Fruit fly (Drosophila melanogaster) whole organism, embryonic: ENCODE results near the gene CG7362.
A peak's percentile ranks its signal among the peaks of the same experiment; 100 is the strongest.

Experiments used
- B-H1 ChIP-seq: fragments of 200-800 bp; sonication (Bioruptor generic); IDR thresholded peaks from 3 replicates; pipeline ENCODE4 v1.3.6; 2022; ENCODE audit warnings: missing biosample characterization, missing genetic modification characterization
- CG10209 ChIP-seq: fragments of 200-800 bp; sonication (Bioruptor generic); optimal IDR thresholded peaks from 3 replicates; lab custom pipeline; 2017; ENCODE audit warnings: missing biosample characterization, mild to moderate bottlenecking, missing genetic modification characterization, missing genetic modification reagents
- CG10274 ChIP-seq: fragments of 200-800 bp; sonication (Bioruptor generic); optimal IDR thresholded peaks from 3 replicates; lab custom pipeline; 2017; ENCODE audit warnings: missing biosample characterization, mild to moderate bottlenecking, missing genetic modification characterization
- CG10366 ChIP-seq: fragments of 200-800 bp; sonication (Bioruptor generic); IDR thresholded peaks from 2 replicates; pipeline ENCODE4 v1.3.6; 2022; ENCODE audit warnings: missing biosample characterization, missing genetic modification characterization
- CG11085 ChIP-seq: fragments of 200-800 bp; sonication (Bioruptor generic); IDR thresholded peaks from 2 replicates; pipeline ENCODE4 v1.3.6; 2022; ENCODE audit warnings: missing biosample characterization, missing genetic modification characterization
- CG11247 ChIP-seq: fragments of 200-800 bp; sonication (Bioruptor generic); IDR thresholded peaks from 2 replicates; pipeline ENCODE4 v1.3.6; 2022; ENCODE audit warnings: missing biosample characterization, missing genetic modification characterization
- CG11504 ChIP-seq: fragments of 200-800 bp; sonication (Bioruptor generic); optimal IDR thresholded peaks from 3 replicates; lab custom pipeline; 2019; ENCODE audit warnings: missing biosample characterization, mild to moderate bottlenecking, missing genetic modification characterization, moderate library complexity
- CG11696 ChIP-seq: fragments of 200-800 bp; sonication (Bioruptor generic); IDR thresholded peaks from 2 replicates; pipeline ENCODE4 v1.3.6; 2022; ENCODE audit warnings: missing biosample characterization, missing genetic modification characterization
- CG12104 ChIP-seq: fragments of 200-800 bp; sonication (Bioruptor generic); optimal IDR thresholded peaks from 3 replicates; lab custom pipeline; 2016; ENCODE audit warnings: missing biosample characterization, missing genetic modification characterization
- CG12236 ChIP-seq: fragments of 200-800 bp; sonication (Bioruptor generic); optimal IDR thresholded peaks from 2 replicates; lab custom pipeline; 2016; ENCODE audit warnings: missing biosample characterization, missing genetic modification characterization
- CG14710 ChIP-seq: fragments of 200-800 bp; sonication (Bioruptor generic); optimal IDR thresholded peaks from 3 replicates; lab custom pipeline; 2019; ENCODE audit warnings: missing biosample characterization, mild to moderate bottlenecking, missing genetic modification characterization, moderate library complexity
- CG15011 ChIP-seq: fragments of 200-800 bp; sonication (Bioruptor generic); optimal IDR thresholded peaks from 3 replicates; lab custom pipeline; 2018; ENCODE audit warnings: missing biosample characterization, mild to moderate bottlenecking, missing genetic modification characterization
- CG15479 ChIP-seq: fragments of 200-800 bp; sonication (Bioruptor generic); optimal IDR thresholded peaks from 3 replicates; lab custom pipeline; 2019; ENCODE audit warnings: missing biosample characterization, mild to moderate bottlenecking, missing genetic modification characterization, moderate library complexity
- CG2678 ChIP-seq: fragments of 200-800 bp; sonication (Bioruptor generic); optimal IDR thresholded peaks from 3 replicates; lab custom pipeline; 2019; ENCODE audit warnings: missing biosample characterization, mild to moderate bottlenecking, missing genetic modification characterization, moderate library complexity
- CG31365 ChIP-seq: fragments of 200-800 bp; sonication (Bioruptor generic); optimal IDR thresholded peaks from 2 replicates; lab custom pipeline; 2018; ENCODE audit warnings: missing biosample characterization, mild to moderate bottlenecking, missing genetic modification characterization
- CG3847 ChIP-seq: fragments of 200-800 bp; sonication (Bioruptor generic); IDR thresholded peaks from 2 replicates; pipeline ENCODE4 v1.3.6; 2022; ENCODE audit warnings: missing biosample characterization, missing genetic modification characterization
- CG4730 ChIP-seq: fragments of 200-800 bp; sonication (Bioruptor generic); IDR thresholded peaks from 2 replicates; pipeline ENCODE4 v1.3.6; 2022; ENCODE audit warnings: missing biosample characterization, missing genetic modification characterization
- CG7556 ChIP-seq: fragments of 200-800 bp; sonication (Bioruptor generic); optimal IDR thresholded peaks from 2 replicates; lab custom pipeline; 2017; ENCODE audit warnings: missing biosample characterization, mild to moderate bottlenecking, missing genetic modification characterization
- CG7928 ChIP-seq: fragments of 200-800 bp; sonication (Bioruptor generic); optimal IDR thresholded peaks from 2 replicates; lab custom pipeline; 2017; ENCODE audit warnings: missing biosample characterization, mild to moderate bottlenecking, missing genetic modification characterization
- CG7963 ChIP-seq: fragments of 200-800 bp; sonication (Bioruptor generic); IDR thresholded peaks from 3 replicates; pipeline ENCODE4 v1.3.6; 2022; ENCODE audit warnings: missing biosample characterization, missing genetic modification characterization; ENCODE audit not compliant: partially characterized antibody
- CG8290 ChIP-seq, 3 experiments: fragments of 200-800 bp; sonication (Bioruptor generic); optimal IDR thresholded peaks; 2 replicates each; lab custom pipeline; 2016 to 2019; ENCODE audit warnings: missing biosample characterization in 3 of 3, missing genetic modification characterization in 3 of 3, mild to moderate bottlenecking in 2 of 3, moderate library complexity in 1 of 3
- CoRest ChIP-seq: fragments of 200-800 bp; sonication (Bioruptor generic); optimal IDR thresholded peaks from 3 replicates; lab custom pipeline; 2018; ENCODE audit warnings: missing biosample characterization, mild to moderate bottlenecking, missing genetic modification characterization, moderate library complexity
- Dp ChIP-seq: fragments of 200-800 bp; sonication (Bioruptor generic); optimal IDR thresholded peaks from 2 replicates; lab custom pipeline; 2018; ENCODE audit warnings: missing biosample characterization, mild to moderate bottlenecking, missing genetic modification characterization, moderate library complexity
- Hand ChIP-seq: fragments of 200-800 bp; sonication (Bioruptor generic); optimal IDR thresholded peaks from 2 replicates; lab custom pipeline; 2017; ENCODE audit warnings: mild to moderate bottlenecking, missing biosample characterization, missing genetic modification reagents, missing genetic modification characterization
- HmgD ChIP-seq: fragments of 200-800 bp; sonication (Bioruptor generic); optimal IDR thresholded peaks from 3 replicates; lab custom pipeline; 2016; ENCODE audit warnings: missing biosample characterization, missing genetic modification characterization
- Med ChIP-seq: fragments of 200-800 bp; sonication (Bioruptor generic); peaks from one replicate; lab custom pipeline; 2016; ENCODE audit warnings: missing biosample characterization, missing genetic modification characterization, mild to moderate bottlenecking, inconsistent platforms, moderate library complexity
- Mrtf ChIP-seq: fragments of 200-800 bp; sonication (Bioruptor generic); IDR thresholded peaks from 3 replicates; pipeline ENCODE4 v1.3.6; 2022; ENCODE audit warnings: missing biosample characterization, missing genetic modification characterization
- NC2β ChIP-seq: fragments of 200-800 bp; sonication (Bioruptor generic); optimal IDR thresholded peaks from 2 replicates; lab custom pipeline; 2016; ENCODE audit warnings: missing biosample characterization, missing genetic modification characterization
- Ravus ChIP-seq: fragments of 200-800 bp; sonication (Bioruptor generic); IDR thresholded peaks from 2 replicates; pipeline ENCODE4 v1.3.6; 2022; ENCODE audit warnings: missing biosample characterization, missing genetic modification characterization
- ab ChIP-seq: fragments of 200-800 bp; sonication (Bioruptor generic); optimal IDR thresholded peaks from 2 replicates; lab custom pipeline; 2016; ENCODE audit warnings: missing biosample characterization, missing genetic modification characterization
- ash1 ChIP-seq: fragments of 200-800 bp; sonication (Bioruptor generic); optimal IDR thresholded peaks from 2 replicates; lab custom pipeline; 2018; ENCODE audit warnings: missing biosample characterization, mild to moderate bottlenecking, missing genetic modification characterization
- az2 ChIP-seq: fragments of 200-800 bp; sonication (Bioruptor generic); optimal IDR thresholded peaks from 3 replicates; lab custom pipeline; 2016; ENCODE audit warnings: missing biosample characterization, missing genetic modification characterization
- corto ChIP-seq: fragments of 200-800 bp; sonication (Bioruptor generic); optimal IDR thresholded peaks from 2 replicates; lab custom pipeline; 2016; ENCODE audit warnings: missing biosample characterization, mild to moderate bottlenecking, missing genetic modification characterization, moderate library complexity
- cwo ChIP-seq: fragments of 200-800 bp; sonication (Bioruptor generic); optimal IDR thresholded peaks from 3 replicates; lab custom pipeline; 2017; ENCODE audit warnings: missing biosample characterization, missing genetic modification characterization, mild to moderate bottlenecking, moderate library complexity, missing genetic modification reagents
- danr ChIP-seq: fragments of 200-800 bp; sonication (Bioruptor generic); IDR thresholded peaks from 2 replicates; pipeline ENCODE4 v1.3.6; 2022; ENCODE audit warnings: missing biosample characterization, missing genetic modification characterization
- emc ChIP-seq: fragments of 200-800 bp; sonication (Bioruptor generic); optimal IDR thresholded peaks from 2 replicates; lab custom pipeline; 2016; ENCODE audit warnings: missing biosample characterization, missing genetic modification characterization
- gsb ChIP-seq: fragments of 200-800 bp; sonication (Bioruptor generic); IDR thresholded peaks from 2 replicates; pipeline ENCODE4 v1.3.6; 2022; ENCODE audit warnings: missing biosample characterization, missing genetic modification characterization
- h ChIP-seq: fragments of >200 bp; optimal IDR thresholded peaks from 2 replicates; lab custom pipeline; 2017
- hkb ChIP-seq, 2 experiments: fragments of 200-800 bp in 1 of 2; fragments of >200 bp in 1 of 2; sonication (Bioruptor generic) in 1 of 2; IDR thresholded peaks in 1 of 2; optimal IDR thresholded peaks in 1 of 2; 2 replicates each; pipeline versions ENCODE4 v1.3.6 to Lab custom; 2017 to 2022; ENCODE audit warnings: missing biosample characterization in 1 of 2, missing genetic modification characterization in 1 of 2
- ind ChIP-seq: fragments of 200-800 bp; sonication (Bioruptor generic); optimal IDR thresholded peaks from 3 replicates; lab custom pipeline; 2016; ENCODE audit warnings: missing biosample characterization, missing genetic modification characterization
- lov ChIP-seq, 2 experiments: fragments of 200-800 bp in 1 of 2; fragments of >200 bp in 1 of 2; sonication (Bioruptor generic) in 1 of 2; IDR thresholded peaks in 1 of 2; optimal IDR thresholded peaks in 1 of 2; 2 replicates in 1 of 2; 3 replicates in 1 of 2; pipeline versions ENCODE4 v1.3.6 to Lab custom; 2017 to 2022; ENCODE audit warnings: missing biosample characterization in 1 of 2, missing genetic modification characterization in 1 of 2
- peb ChIP-seq: fragments of 200-800 bp; sonication (Bioruptor generic); IDR thresholded peaks from 2 replicates; pipeline ENCODE4 v1.3.6; 2022; ENCODE audit warnings: missing biosample characterization, missing genetic modification characterization
- psq ChIP-seq: fragments of 200-800 bp; sonication (Bioruptor generic); optimal IDR thresholded peaks from 2 replicates; lab custom pipeline; 2017; ENCODE audit warnings: missing biosample characterization, missing genetic modification characterization
- pum ChIP-seq: fragments of 200-800 bp; sonication (Bioruptor generic); optimal IDR thresholded peaks from 2 replicates; lab custom pipeline; 2016; ENCODE audit warnings: missing biosample characterization, missing genetic modification characterization
- sisA ChIP-seq: fragments of 200-800 bp; sonication (Bioruptor generic); IDR thresholded peaks from 2 replicates; pipeline ENCODE4 v1.3.6; 2022; ENCODE audit warnings: missing biosample characterization, missing genetic modification characterization
- sqz ChIP-seq: fragments of 200-800 bp; sonication (Bioruptor generic); optimal IDR thresholded peaks from 3 replicates; lab custom pipeline; 2018; ENCODE audit warnings: missing biosample characterization, mild to moderate bottlenecking, missing genetic modification characterization
- usp ChIP-seq: fragments of >200 bp; optimal IDR thresholded peaks from 2 replicates; lab custom pipeline; 2017; ENCODE audit warnings: missing biosample characterization, missing genetic modification characterization
- wdn ChIP-seq: fragments of 200-800 bp; sonication (Bioruptor generic); IDR thresholded peaks from 2 replicates; pipeline ENCODE4 v1.3.6; 2022; ENCODE audit warnings: missing biosample characterization, missing genetic modification characterization
- z ChIP-seq: fragments of 200-800 bp; sonication (Bioruptor generic); IDR thresholded peaks from 3 replicates; pipeline ENCODE4 v1.3.6; 2022; ENCODE audit warnings: missing biosample characterization, missing genetic modification characterization

Gene CG7362

dm6 chr3R:14749077-14749798, 5.0 kb downstream of the CG7362 start (continued):
- TF ChIP-seq Dp (GFP tag; lab: Kevin White, UChicago) (no peak), CG7963 (GFP tag; lab: Robert Waterston, UW) (no peak), hkb (optimal IDR thresholded peaks at IDR 0.05; lab: Kevin White, UChicago) (no peak), hkb (GFP tag; IDR thresholded peaks at IDR 0.05; lab: Robert Waterston, UW) (peak; percentile 79), CG11085 (GFP tag; lab: Robert Waterston, UW) (no peak), CG3847 (GFP tag; lab: Robert Waterston, UW) (no peak), Mrtf (GFP tag; lab: Robert Waterston, UW) (no peak), CG15479 (peak; percentile 61), Med (GFP tag; lab: Kevin White, UChicago) (peak; percentile 95), sqz (GFP tag; lab: Kevin White, UChicago) (peak; percentile 82), psq (GFP tag; lab: Kevin White, UChicago) (peak; percentile 27), Hand (peak; percentile 31), ind (GFP tag; lab: Kevin White, UChicago) (no peak), cwo (GFP tag; lab: Kevin White, UChicago) (peak; percentile 91), NC2β (GFP tag; lab: Kevin White, UChicago) (peak; percentile 49), CG11696 (peak; percentile 56; the same call in 1 of the 2 replicates), CG11247 (GFP tag; lab: Robert Waterston, UW) (peak; percentile 33; the same call in 1 of the 2 replicates), h (no peak), CG7928 (GFP tag; lab: Kevin White, UChicago) (peak; percentile 46), CG10366 (no peak), B-H1 (no peak; the same call in 2 of the 3 replicates), CG12104 (GFP tag; lab: Kevin White, UChicago) (peak; percentile 61), CG12236 (GFP tag; lab: Kevin White, UChicago) (peak; percentile 64), CG10209 (peak; percentile 78), pum (GFP tag; lab: Kevin White, UChicago) (peak; percentile 4), HmgD (GFP tag; lab: Kevin White, UChicago) (peak; percentile 65), ab (GFP tag; lab: Kevin White, UChicago) (no peak), usp (GFP tag; lab: Kevin White, UChicago) (no peak), CG11504 (peak; percentile 69), wdn (GFP tag; lab: Robert Waterston, UW) (no peak), lov (optimal IDR thresholded peaks at IDR 0.05; lab: Kevin White, UChicago) (no peak), lov (GFP tag; IDR thresholded peaks at IDR 0.05; lab: Robert Waterston, UW) (peak; percentile 65; the same call in 1 of the 3 replicates), CG15011 (GFP tag; lab: Kevin White, UChicago) (peak; percentile 75), CG2678 (tag; lab: Kevin White, UChicago) (peak; percentile 81), CoRest (tag; lab: Kevin White, UChicago) (peak; percentile 49), CG31365 (tag; lab: Kevin White, UChicago) (peak; percentile 74), Ravus (GFP tag; lab: Robert Waterston, UW) (no peak), z (GFP tag; lab: Robert Waterston, UW) (peak; percentile 98), CG10274 (GFP tag; lab: Kevin White, UChicago) (peak; percentile 42), peb (GFP tag; lab: Robert Waterston, UW) (no peak), sisA (GFP tag; lab: Robert Waterston, UW) (no peak), CG14710 (tag; lab: Kevin White, UChicago) (peak; percentile 68), ash1 (GFP tag; lab: Kevin White, UChicago) (peak; percentile 67), az2 (no peak), danr (no peak), gsb (GFP tag; lab: Robert Waterston, UW) (no peak), corto (GFP tag; lab: Kevin White, UChicago) (peak; percentile 7), CG7556 (GFP tag; lab: Kevin White, UChicago) (peak; percentile 75), emc (GFP tag; lab: Kevin White, UChicago) (peak; percentile 38), CG4730 (GFP tag; lab: Robert Waterston, UW) (no peak), CG8290 (GFP tag; optimal IDR thresholded peaks at IDR 0.05; lab: Kevin White, UChicago) (no peak), CG8290 (tag; optimal IDR thresholded peaks at IDR 0.05; lab: Kevin White, UChicago) (peak; percentile 58 to 91)
